Worm (Caenorhabditis elegans) whole organism, L4/young adult: ENCODE data around the gene ZK512.7.

Source experiments
- W03F9.2 ChIP-seq: fragments of 150-350 bp; optimal IDR thresholded peaks from 2 replicates; lab custom pipeline; 2014; ENCODE audit warnings: missing biosample characterization, missing genetic modification characterization
- dao-5 ChIP-seq: sonication (generic microtip); optimal IDR thresholded peaks from 2 replicates; lab custom pipeline; 2016; ENCODE audit warnings: missing genotype, missing genetic modification characterization, moderate library complexity, missing compliant biosample characterization
- him-1 ChIP-seq: sonication (generic microtip); optimal IDR thresholded peaks from 2 replicates; lab custom pipeline; 2016; ENCODE audit warnings: missing genotype, missing genetic modification reagents, missing genetic modification characterization, missing compliant biosample characterization

The ZK512.7 gene

ce11 chrIII:9138601-9139000, at the start of gene ZK512.7:
Gene ZK512.7, minus strand, starts transcription at chrIII:9138701.
- no peak for TF ChIP-seq dao-5 (tag; lab: Kevin White, UChicago)
- no peak for TF ChIP-seq W03F9.2
- no peak for TF ChIP-seq him-1 (tag; lab: Kevin White, UChicago)

DNA sequence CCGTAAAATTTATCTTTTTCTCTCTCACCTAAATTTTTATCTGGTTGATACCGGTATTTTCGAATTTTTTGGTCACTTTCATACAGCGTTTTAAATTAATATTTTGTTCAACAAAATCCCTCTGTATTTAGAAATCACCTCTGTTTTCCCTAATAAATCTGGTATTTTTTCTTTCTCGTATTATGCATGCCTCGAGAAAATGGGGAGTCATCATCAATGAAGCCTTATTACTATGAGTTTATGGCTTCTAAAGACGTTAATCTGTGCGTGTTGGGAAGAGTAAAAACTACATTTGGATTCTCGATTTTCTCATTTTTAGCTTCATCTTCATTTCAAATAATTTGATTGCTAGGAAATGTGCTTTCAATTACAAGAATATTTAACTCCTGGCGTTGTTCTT, 47.2 kb upstream of the ZK512.7 start, which contains the start of gene ZC84.7:
Gene ZC84.7, plus strand, starts transcription at position 301 of the 400 bp plus-strand sequence.
- TF ChIP-seq dao-5 (tag; lab: Kevin White, UChicago) (no peak), him-1 (tag; lab: Kevin White, UChicago) (no peak), W03F9.2 (no peak)

- TF ChIP-seq him-1 (tag; lab: Kevin White, UChicago) (no peak), W03F9.2 (no peak), dao-5 (tag; lab: Kevin White, UChicago) (no peak)
Observed at ce11 chrIII:9181246-9181645, 42.7 kb upstream of the ZK512.7 start, which contains the start of gene tax-4. Gene tax-4, plus strand, starts transcription at chrIII:9181546.

DNA sequence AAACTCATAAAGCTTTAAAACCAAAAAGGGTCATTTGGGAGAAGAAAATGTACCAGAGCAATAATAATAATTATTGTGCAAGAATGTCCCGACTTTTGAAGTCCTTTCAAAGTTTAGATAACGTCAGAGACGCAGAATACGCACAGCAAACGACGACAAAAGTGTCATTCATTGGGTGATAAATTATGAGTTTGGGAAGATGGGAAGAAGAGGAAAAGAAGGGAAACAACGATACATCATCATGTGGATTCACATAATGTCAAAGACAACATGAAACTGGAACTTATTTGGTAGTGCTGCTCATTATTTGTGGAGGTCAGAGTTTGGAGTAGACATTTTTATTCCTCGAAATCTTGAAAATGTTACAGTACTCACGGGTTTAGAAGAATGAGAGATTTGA, 39.4 kb upstream of the ZK512.7 start:
- TF ChIP-seq him-1 (tag; lab: Kevin White, UChicago) (no peak), W03F9.2 (no peak), dao-5 (tag; lab: Kevin White, UChicago) (no peak)

DNA sequence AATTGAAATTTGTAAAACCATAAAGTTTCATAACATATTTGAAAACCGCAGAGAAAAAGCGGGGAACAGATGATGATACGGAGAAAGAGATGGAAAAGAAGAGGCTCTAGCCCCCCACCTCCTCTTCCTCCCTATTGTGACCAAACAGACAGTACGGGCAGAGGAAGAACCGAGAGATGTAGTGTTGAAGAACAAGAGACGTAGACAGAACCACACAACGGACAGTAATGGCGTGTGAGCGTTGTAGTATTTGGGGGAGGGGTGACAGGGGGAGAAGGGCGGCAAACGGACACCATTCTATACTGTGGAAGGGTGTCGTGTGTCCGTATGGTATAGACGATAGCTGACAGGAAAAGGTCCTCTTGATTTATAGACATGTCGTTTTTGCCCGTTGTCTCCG, 37.5 kb upstream of the ZK512.7 start:
- TF ChIP-seq dao-5 (tag; lab: Kevin White, UChicago): no peak
- no peak for TF ChIP-seq W03F9.2
- no peak for TF ChIP-seq him-1 (tag; lab: Kevin White, UChicago)

DNA sequence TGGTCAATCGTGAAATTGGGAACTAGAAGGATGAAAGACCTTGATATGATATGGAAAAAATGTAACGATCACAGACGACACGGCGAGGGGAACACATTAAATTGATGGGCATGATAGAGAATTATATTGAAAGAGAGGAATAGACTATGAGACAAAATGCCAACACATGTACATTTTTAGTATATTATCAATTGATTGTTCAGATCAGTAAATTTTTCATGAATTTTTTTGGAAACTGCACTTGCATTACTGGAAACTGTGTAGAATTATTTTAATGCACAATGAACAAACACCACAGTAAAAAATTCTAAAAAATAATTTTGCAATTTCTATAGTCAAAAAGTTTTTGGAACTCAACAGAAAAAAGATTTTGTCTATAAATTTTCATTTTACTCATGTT, 34.7 kb upstream of the ZK512.7 start:
- no peak for TF ChIP-seq W03F9.2
- no peak for TF ChIP-seq dao-5 (tag; lab: Kevin White, UChicago)
- TF ChIP-seq him-1 (tag; lab: Kevin White, UChicago): no peak

- TF ChIP-seq W03F9.2 (no peak), dao-5 (tag; lab: Kevin White, UChicago) (no peak), him-1 (tag; lab: Kevin White, UChicago) (no peak)
Observed at ce11 chrIII:9172702-9173101, 34.2 kb upstream of the ZK512.7 start, which contains the start of gene ina-1. Gene ina-1, minus strand, starts transcription at chrIII:9172802.

DNA sequence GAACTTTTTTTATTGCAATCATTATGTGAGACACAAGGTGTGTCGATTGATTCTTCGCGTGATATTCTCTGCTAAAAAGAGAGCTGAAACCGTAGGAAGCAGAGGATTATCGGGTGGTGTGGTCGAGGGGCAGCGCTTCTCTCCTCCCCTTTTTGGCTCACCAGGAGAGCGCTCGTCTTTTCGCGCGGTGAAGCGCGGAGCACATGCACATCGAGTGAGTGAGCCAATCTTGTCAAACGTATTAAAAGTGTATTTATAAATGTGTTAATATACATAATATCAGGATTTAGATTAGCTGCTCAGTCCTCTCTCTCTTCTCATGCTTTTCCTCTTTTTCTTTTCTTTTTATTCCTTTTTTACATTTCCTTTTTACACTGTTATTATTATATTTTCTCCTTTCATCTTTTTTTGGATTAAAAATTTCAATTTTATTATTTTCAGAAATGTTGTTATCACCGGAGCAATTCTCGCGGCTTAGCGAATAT, 24.2 kb upstream of the ZK512.7 start, which contains the start of gene dgk-3:
Gene dgk-3, plus strand, starts transcription at position 435 of the 485 bp plus-strand sequence.
- no peak for TF ChIP-seq him-1 (tag; lab: Kevin White, UChicago)
- no peak for TF ChIP-seq W03F9.2
- no peak for TF ChIP-seq dao-5 (tag; lab: Kevin White, UChicago)

ce11 chrIII:9161553-9161952, 23.1 kb upstream of the ZK512.7 start, which contains the start of gene ptr-9:
Gene ptr-9, minus strand, starts transcription at chrIII:9161653.
- TF ChIP-seq W03F9.2 (no peak), him-1 (tag; lab: Kevin White, UChicago) (no peak), dao-5 (tag; lab: Kevin White, UChicago) (no peak)

ce11 chrIII:9154766-9155165, 16.3 kb upstream of the ZK512.7 start, which contains the start of gene irld-34:
Gene irld-34, plus strand, starts transcription at chrIII:9155066.
- TF ChIP-seq dao-5 (tag; lab: Kevin White, UChicago) (no peak), W03F9.2 (no peak), him-1 (tag; lab: Kevin White, UChicago) (no peak)

ce11 chrIII:9153809-9154208, 15.3 kb upstream of the ZK512.7 start, which contains the start of gene nhl-1:
Gene nhl-1, minus strand, starts transcription at chrIII:9153909.
- no peak for TF ChIP-seq dao-5 (tag; lab: Kevin White, UChicago)
- no peak for TF ChIP-seq him-1 (tag; lab: Kevin White, UChicago)
- TF ChIP-seq W03F9.2: no peak

ce11 chrIII:9152950-9153349, 14.4 kb upstream of the ZK512.7 start:
- TF ChIP-seq dao-5 (tag; lab: Kevin White, UChicago) (no peak), him-1 (tag; lab: Kevin White, UChicago) (no peak), W03F9.2 (no peak)

ce11 chrIII:9151782-9152181, 13.3 kb upstream of the ZK512.7 start:
- no peak for TF ChIP-seq dao-5 (tag; lab: Kevin White, UChicago)
- TF ChIP-seq him-1 (tag; lab: Kevin White, UChicago): no peak
- no peak for TF ChIP-seq W03F9.2

ce11 chrIII:9149132-9149531, 10.6 kb upstream of the ZK512.7 start:
- TF ChIP-seq W03F9.2 (no peak), him-1 (tag; lab: Kevin White, UChicago) (no peak), dao-5 (tag; lab: Kevin White, UChicago) (no peak)

DNA sequence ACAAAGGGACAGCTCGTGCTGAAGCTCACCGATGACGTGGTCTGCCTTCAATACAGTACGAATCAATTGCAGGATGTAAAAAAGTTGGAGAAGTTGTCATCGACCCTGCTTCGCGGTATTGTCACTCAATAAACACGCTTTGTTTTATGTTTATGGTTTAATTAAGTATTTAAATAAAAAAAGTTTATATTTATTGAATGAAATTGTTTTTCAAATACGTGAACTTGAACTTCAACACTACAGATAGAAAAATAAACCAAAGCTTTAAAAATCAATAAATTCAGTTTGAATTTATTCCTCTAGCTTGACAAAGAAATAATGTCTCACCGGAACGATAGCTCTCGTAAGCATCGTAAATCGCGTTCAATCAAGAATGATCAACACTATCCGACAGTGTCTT, 7.3 kb upstream of the ZK512.7 start, which contains the start of gene ZK512.8:
Gene ZK512.8, plus strand, starts transcription at position 301 of the 400 bp plus-strand sequence.
- TF ChIP-seq dao-5 (tag; lab: Kevin White, UChicago) (no peak), W03F9.2 (no peak), him-1 (tag; lab: Kevin White, UChicago) (no peak)
